Worm (Caenorhabditis elegans): ENCODE measurements around the gene T04F3.5.

Gene T04F3.5

ce11 chrV:11767028-11767427, 6.6 kb downstream of the T04F3.5 start, which contains the start of gene sel-11:
Gene sel-11 (plus strand): TSS chrV:11767328.
- TF ChIP-seq ztf-23 (GFP tag; IDR thresholded peaks at IDR 0.05) (no peak), cog-1 (tag; optimal IDR thresholded peaks at IDR 0.05) (no peak), ztf-29 (GFP tag; IDR thresholded peaks at IDR 0.05) (no peak), T22C8.4 (GFP tag; IDR thresholded peaks at IDR 0.05) (no peak), med-1 (GFP tag; optimal IDR thresholded peaks at IDR 0.05; ENCODE audit: insufficient read depth) (no peak), tab-1 (GFP tag; IDR thresholded peaks at IDR 0.05) (no peak), klf-2 (GFP tag; conservative IDR thresholded peaks at IDR 0.05) (no peak), ref-1 (GFP tag; conservative IDR thresholded peaks at IDR 0.05) (no peak), flt-1 (GFP tag; IDR thresholded peaks at IDR 0.05) (no peak)

- TF ChIP-seq ref-1 (GFP tag; conservative IDR thresholded peaks at IDR 0.05) (no peak), tab-1 (GFP tag; IDR thresholded peaks at IDR 0.05) (no peak), ztf-23 (GFP tag; IDR thresholded peaks at IDR 0.05) (no peak), klf-2 (GFP tag; conservative IDR thresholded peaks at IDR 0.05) (no peak), flt-1 (GFP tag; IDR thresholded peaks at IDR 0.05) (no peak), T22C8.4 (GFP tag; IDR thresholded peaks at IDR 0.05) (no peak), cog-1 (tag; optimal IDR thresholded peaks at IDR 0.05) (no peak), ztf-29 (GFP tag; IDR thresholded peaks at IDR 0.05) (no peak), med-1 (GFP tag; optimal IDR thresholded peaks at IDR 0.05; ENCODE audit: insufficient read depth) (no peak)
These were observed 9.2 kb downstream of the T04F3.5 start for ce11 chrV:11769646-11770045.

- TF ChIP-seq med-1 (GFP tag; optimal IDR thresholded peaks at IDR 0.05; ENCODE audit: insufficient read depth): no peak
- TF ChIP-seq cog-1 (tag; optimal IDR thresholded peaks at IDR 0.05): no peak
- TF ChIP-seq flt-1 (GFP tag; IDR thresholded peaks at IDR 0.05): no peak
- 0 out of 2 replicates have a peak, but pooled peaks have one; percentile 47 for TF ChIP-seq tab-1 (GFP tag; IDR thresholded peaks at IDR 0.05)
These were observed 9.6 kb downstream of the T04F3.5 start, which contains the start of gene F55A11.4 for ce11 chrV:11770053-11770517. Gene F55A11.4 (plus strand): TSS chrV:11770467.

ce11 chrV:11773420-11773819, 12.9 kb downstream of the T04F3.5 start, which contains the start of gene bus-18:
Gene bus-18 (plus strand): TSS chrV:11773720.
- TF ChIP-seq cog-1 (tag; optimal IDR thresholded peaks at IDR 0.05) (no peak), med-1 (GFP tag; optimal IDR thresholded peaks at IDR 0.05; ENCODE audit: insufficient read depth) (no peak), ztf-23 (GFP tag; IDR thresholded peaks at IDR 0.05) (no peak), ztf-29 (GFP tag; IDR thresholded peaks at IDR 0.05) (no peak), klf-2 (GFP tag; conservative IDR thresholded peaks at IDR 0.05) (no peak), flt-1 (GFP tag; IDR thresholded peaks at IDR 0.05) (no peak), tab-1 (GFP tag; IDR thresholded peaks at IDR 0.05) (no peak), T22C8.4 (GFP tag; IDR thresholded peaks at IDR 0.05) (no peak), ref-1 (GFP tag; conservative IDR thresholded peaks at IDR 0.05) (no peak)

ce11 chrV:11773934-11774333, 13.5 kb downstream of the T04F3.5 start:
- TF ChIP-seq ztf-29 (GFP tag; IDR thresholded peaks at IDR 0.05) (no peak), flt-1 (GFP tag; IDR thresholded peaks at IDR 0.05) (no peak), cog-1 (tag; optimal IDR thresholded peaks at IDR 0.05) (no peak), klf-2 (GFP tag; conservative IDR thresholded peaks at IDR 0.05) (no peak), med-1 (GFP tag; optimal IDR thresholded peaks at IDR 0.05; ENCODE audit: insufficient read depth) (no peak), ztf-23 (GFP tag; IDR thresholded peaks at IDR 0.05) (no peak), T22C8.4 (GFP tag; IDR thresholded peaks at IDR 0.05) (no peak)

- no peak for TF ChIP-seq T22C8.4 (GFP tag; IDR thresholded peaks at IDR 0.05)
- no peak for TF ChIP-seq tab-1 (GFP tag; IDR thresholded peaks at IDR 0.05)
- TF ChIP-seq cog-1 (tag; optimal IDR thresholded peaks at IDR 0.05): no peak
- no peak for TF ChIP-seq klf-2 (GFP tag; conservative IDR thresholded peaks at IDR 0.05)
- no peak for TF ChIP-seq ref-1 (GFP tag; conservative IDR thresholded peaks at IDR 0.05)
- no peak for TF ChIP-seq ztf-23 (GFP tag; IDR thresholded peaks at IDR 0.05)
- no peak for TF ChIP-seq flt-1 (GFP tag; IDR thresholded peaks at IDR 0.05)
- TF ChIP-seq med-1 (GFP tag; optimal IDR thresholded peaks at IDR 0.05; ENCODE audit: insufficient read depth): no peak
- TF ChIP-seq ztf-29 (GFP tag; IDR thresholded peaks at IDR 0.05): no peak
These were observed 16.1 kb downstream of the T04F3.5 start, which contains the start of gene F55A11.6 for ce11 chrV:11776538-11776937. Gene F55A11.6 (plus strand): TSS chrV:11776838.

- TF ChIP-seq flt-1 (GFP tag; IDR thresholded peaks at IDR 0.05) (no peak), ztf-29 (GFP tag; IDR thresholded peaks at IDR 0.05) (no peak), ztf-23 (GFP tag; IDR thresholded peaks at IDR 0.05) (no peak), tab-1 (GFP tag; IDR thresholded peaks at IDR 0.05) (no peak), klf-2 (GFP tag; conservative IDR thresholded peaks at IDR 0.05) (no peak), T22C8.4 (GFP tag; IDR thresholded peaks at IDR 0.05) (no peak), med-1 (GFP tag; optimal IDR thresholded peaks at IDR 0.05; ENCODE audit: insufficient read depth) (no peak), ref-1 (GFP tag; conservative IDR thresholded peaks at IDR 0.05) (no peak), cog-1 (tag; optimal IDR thresholded peaks at IDR 0.05) (no peak)
These were observed 17.4 kb downstream of the T04F3.5 start for ce11 chrV:11777846-11778245.

- TF ChIP-seq T22C8.4 (GFP tag; IDR thresholded peaks at IDR 0.05) (no peak), med-1 (GFP tag; optimal IDR thresholded peaks at IDR 0.05; ENCODE audit: insufficient read depth) (no peak), cog-1 (tag; optimal IDR thresholded peaks at IDR 0.05) (no peak), flt-1 (GFP tag; IDR thresholded peaks at IDR 0.05) (no peak), ztf-29 (GFP tag; IDR thresholded peaks at IDR 0.05) (no peak), klf-2 (GFP tag; conservative IDR thresholded peaks at IDR 0.05) (no peak), ztf-23 (GFP tag; IDR thresholded peaks at IDR 0.05) (no peak), ref-1 (GFP tag; conservative IDR thresholded peaks at IDR 0.05) (no peak), tab-1 (GFP tag; IDR thresholded peaks at IDR 0.05) (no peak)
These were observed 18.8 kb downstream of the T04F3.5 start for ce11 chrV:11779310-11779709.

- TF ChIP-seq ref-1 (GFP tag; conservative IDR thresholded peaks at IDR 0.05) (no peak), T22C8.4 (GFP tag; IDR thresholded peaks at IDR 0.05) (no peak), cog-1 (tag; optimal IDR thresholded peaks at IDR 0.05) (no peak), med-1 (GFP tag; optimal IDR thresholded peaks at IDR 0.05; ENCODE audit: insufficient read depth) (no peak), tab-1 (GFP tag; IDR thresholded peaks at IDR 0.05) (no peak), flt-1 (GFP tag; IDR thresholded peaks at IDR 0.05) (no peak), ztf-23 (GFP tag; IDR thresholded peaks at IDR 0.05) (no peak), ztf-29 (GFP tag; IDR thresholded peaks at IDR 0.05) (no peak), klf-2 (GFP tag; conservative IDR thresholded peaks at IDR 0.05) (no peak)
These were observed 19.3 kb downstream of the T04F3.5 start for ce11 chrV:11779810-11780209.

Data from whole organism, midembryonic.